Fruit fly (Drosophila melanogaster) S2 (cell line): ENCODE measurements around the gene Plzf.

Experiments used
- CG8478 ChIP-seq: fragments of >200 bp; optimal IDR thresholded peaks from 2 replicates; lab custom pipeline; 2018
- CTCF ChIP-seq, 2 experiments: fragments of >200 bp; optimal IDR thresholded peaks; 2 replicates each; lab custom pipeline; 2018

Plzf gene

DNA sequence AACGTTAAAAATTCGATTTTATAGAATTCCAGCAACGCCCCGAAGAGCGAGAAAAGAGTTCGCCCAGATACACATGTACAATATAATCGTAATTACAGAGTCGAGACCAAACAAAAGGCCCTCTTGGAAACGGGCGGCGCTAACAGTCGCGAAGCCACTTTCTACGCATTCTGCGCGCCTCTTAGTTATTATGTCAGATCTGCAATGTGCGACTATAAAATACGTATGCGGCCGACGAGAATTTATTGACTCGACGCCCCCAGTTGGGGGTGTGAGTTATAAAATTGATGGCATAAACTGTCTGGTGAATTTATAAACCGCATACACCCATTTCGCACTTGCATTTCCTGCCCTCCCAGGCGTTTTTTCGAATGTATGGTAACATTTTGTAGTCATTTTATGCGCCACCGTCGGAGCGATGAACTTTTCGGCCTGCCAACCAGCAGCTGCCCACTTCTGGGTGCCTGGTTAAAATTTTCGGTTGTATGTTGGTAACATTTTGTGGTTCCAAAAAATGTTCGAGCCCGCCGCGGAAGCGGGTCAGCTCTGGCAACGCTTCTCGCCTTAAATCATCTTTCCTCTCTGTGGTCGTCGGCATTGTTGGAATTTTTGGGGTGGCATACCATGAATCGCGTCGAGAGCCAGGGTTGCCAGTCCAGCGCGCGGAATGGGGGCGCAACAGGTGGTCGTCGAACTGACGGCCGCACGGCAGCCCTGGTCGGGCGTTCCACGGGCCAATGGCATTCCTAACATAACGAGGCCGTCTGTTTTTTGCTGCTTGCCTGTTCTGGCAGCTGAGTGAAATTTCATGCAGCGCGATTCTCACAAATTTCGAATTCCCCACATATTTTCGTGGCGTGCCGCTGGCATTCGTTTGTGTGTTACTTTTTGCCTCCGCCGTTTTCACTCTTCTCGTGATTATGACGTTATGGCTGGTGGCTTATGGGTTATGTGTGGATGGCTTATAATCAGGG is 36.7 kb downstream of the Plzf start:
- no peak for TF ChIP-seq CG8478 (lab: Kevin White, UChicago)
- peak in 1 of 2 experiments; percentile 46 for TF ChIP-seq CTCF (optimal IDR thresholded peaks at IDR 0.05; lab: Kevin White, UChicago)

dm6 chr2L:12010877-12011666 is 37.6 kb downstream of the Plzf start:
- TF ChIP-seq CG8478 (lab: Kevin White, UChicago) (peak; percentile 73), CTCF (optimal IDR thresholded peaks at IDR 0.05; lab: Kevin White, UChicago) (peak in 1 of 2 experiments; percentile 28)

DNA sequence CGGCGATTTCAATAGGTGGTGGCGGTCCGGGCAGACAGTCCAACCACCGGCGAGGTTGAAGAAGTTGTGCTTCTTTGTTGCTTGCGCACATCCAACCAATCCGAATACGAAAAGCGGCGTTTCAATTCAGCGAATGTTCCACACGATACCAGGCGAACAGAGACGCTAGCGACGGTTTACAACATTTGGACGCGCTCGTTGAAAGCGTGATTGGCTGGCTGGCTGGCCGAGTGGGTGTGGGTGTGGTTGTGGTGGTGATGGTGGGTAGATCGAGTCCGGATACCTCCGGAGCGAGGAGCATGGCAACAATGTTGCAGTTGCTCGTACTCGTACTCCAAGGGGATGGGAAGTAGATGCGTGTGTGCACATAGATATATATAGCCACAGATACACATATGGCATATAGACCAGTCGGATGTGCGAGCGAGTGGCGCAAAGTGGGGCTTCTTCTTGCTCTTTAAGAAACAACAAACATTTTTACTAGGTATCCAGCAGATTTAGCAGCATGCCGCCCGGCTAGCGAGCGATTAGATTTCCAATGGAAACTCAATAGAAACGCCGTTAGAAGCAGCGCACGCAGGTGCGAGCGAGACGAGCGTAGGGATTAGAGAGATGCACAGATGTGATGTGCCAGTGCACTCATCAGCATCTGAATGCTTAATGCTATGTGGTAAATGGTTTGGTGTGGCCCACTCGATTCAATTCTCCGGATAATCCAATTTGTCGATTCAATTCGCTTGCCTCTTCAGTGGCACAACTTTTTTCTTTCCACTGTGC is 38.4 kb downstream of the Plzf start:
- TF ChIP-seq CTCF (optimal IDR thresholded peaks at IDR 0.05; lab: Kevin White, UChicago) (peak; percentile 12 to 31), CG8478 (lab: Kevin White, UChicago) (no peak)

dm6 chr2L:12007853-12008252 is 40.9 kb downstream of the Plzf start, which contains the start of gene Rh5:
TSS of gene Rh5 (plus strand) at chr2L:12008153.
- TF ChIP-seq CTCF (optimal IDR thresholded peaks at IDR 0.05; lab: Kevin White, UChicago): no peak
- no peak for TF ChIP-seq CG8478 (lab: Kevin White, UChicago)

DNA sequence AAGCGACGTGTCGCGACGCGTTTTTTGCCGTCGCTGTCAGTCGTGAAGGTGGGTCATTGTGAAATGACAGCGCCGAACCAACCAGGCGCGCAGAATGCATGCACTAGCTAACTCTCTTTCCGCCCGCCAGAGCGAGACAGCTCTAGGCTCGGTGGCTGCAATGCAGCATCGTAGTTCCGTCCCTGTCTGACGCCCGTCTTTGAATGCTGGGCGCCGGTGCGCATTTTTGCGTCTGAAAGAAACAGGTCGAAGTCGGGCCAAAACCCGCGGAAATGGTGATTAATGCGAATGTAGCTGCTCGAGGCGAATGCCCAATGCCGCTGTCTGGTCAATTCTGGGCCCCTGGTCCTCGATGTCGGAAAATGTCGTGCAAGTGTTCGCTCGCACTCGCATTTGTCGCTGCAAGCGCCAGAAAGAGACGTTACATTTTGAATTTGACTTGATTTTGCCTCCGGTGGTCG is 41.4 kb downstream of the Plzf start:
- TF ChIP-seq CTCF (optimal IDR thresholded peaks at IDR 0.05; lab: Kevin White, UChicago): peak; percentile 41 to 45
- no peak for TF ChIP-seq CG8478 (lab: Kevin White, UChicago)

- TF ChIP-seq CG8478 (lab: Kevin White, UChicago) (no peak), CTCF (optimal IDR thresholded peaks at IDR 0.05; lab: Kevin White, UChicago) (peak in 1 of 2 experiments; percentile 12)
Measured at dm6 chr2L:12006397-12007330, 42.1 kb downstream of the Plzf start.

DNA sequence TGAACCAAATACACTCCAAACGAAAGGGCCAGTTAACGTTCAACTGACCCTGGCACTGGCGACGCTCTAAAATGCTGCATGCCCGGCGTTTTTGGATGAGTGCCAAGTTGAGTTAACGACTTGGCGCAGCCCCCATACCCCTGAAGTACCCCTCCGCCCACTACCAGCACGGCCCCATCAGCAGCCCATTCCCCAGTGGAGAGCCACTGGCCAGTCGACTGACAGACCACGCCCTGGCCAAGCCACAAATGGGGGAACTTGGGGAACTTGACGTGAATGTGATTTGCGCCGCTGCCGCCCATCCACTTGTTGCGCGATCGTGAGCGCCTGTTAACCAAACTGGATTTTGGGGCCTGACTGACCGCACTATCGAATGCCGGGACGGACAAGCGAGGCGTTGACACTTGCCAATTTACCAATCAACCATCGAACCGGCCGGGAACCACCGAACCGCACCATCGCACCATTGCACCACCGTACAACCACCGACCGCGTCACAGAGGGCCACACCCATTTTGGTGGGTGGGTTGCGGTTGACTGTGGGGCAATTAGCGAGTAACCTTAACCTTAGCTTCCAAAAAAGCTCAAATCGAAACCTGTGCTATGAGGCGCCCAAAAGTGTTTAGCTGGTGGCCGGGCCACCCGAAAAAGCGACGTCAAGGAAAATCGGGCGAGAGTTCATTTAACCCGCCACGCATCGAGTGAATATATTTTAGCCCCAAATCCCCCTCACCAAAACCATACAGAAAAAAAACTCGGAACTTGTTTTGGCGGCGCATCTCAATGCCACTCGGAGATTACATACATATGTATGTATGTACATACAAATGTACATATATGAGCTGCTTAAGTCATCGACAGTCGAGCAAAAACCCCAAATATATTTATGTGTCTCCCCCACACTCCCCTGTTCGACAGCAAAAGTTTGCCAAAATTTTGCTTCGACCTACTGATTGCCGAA is 43.0 kb downstream of the Plzf start:
- TF ChIP-seq CG8478 (lab: Kevin White, UChicago) (no peak), CTCF (optimal IDR thresholded peaks at IDR 0.05; lab: Kevin White, UChicago) (no peak)

dm6 chr2L:12004211-12004979 is 44.3 kb downstream of the Plzf start:
- no peak for TF ChIP-seq CTCF (optimal IDR thresholded peaks at IDR 0.05; lab: Kevin White, UChicago)

DNA sequence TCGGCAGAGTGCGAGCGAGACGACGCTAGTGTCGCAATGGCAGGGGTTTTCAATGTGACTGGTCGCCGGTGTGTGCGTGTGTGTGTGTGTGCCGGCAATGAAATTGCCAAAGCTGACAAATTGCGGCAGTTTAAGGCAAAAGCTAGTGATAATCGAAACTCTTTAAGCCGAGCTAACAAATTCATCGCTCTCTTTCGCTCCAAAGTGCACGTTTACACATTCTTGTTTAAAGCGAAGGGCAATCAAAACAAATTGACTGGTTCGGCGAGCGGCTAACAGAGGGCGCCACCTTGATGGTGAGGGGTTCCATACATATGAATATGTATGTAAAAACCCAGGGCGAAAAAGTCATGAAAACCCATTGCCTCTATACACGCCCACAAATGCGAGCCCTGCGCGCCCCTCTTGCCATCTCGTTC is 44.9 kb downstream of the Plzf start:
- TF ChIP-seq CTCF (optimal IDR thresholded peaks at IDR 0.05; lab: Kevin White, UChicago) (peak; percentile 88 to 97), CG8478 (lab: Kevin White, UChicago) (no peak)

- TF ChIP-seq CG8478 (lab: Kevin White, UChicago) (no peak), CTCF (optimal IDR thresholded peaks at IDR 0.05; lab: Kevin White, UChicago) (no peak)
Measured at dm6 chr2L:12002922-12003791, 45.6 kb downstream of the Plzf start.
